Worm (Caenorhabditis elegans): ENCODE data around the gene sri-28.

ce11 chrII:3008400-3008799, 40.1 kb upstream of the sri-28 start, which contains the start of gene sdz-5:
- TF ChIP-seq nhr-23 (tag; optimal IDR thresholded peaks at IDR 0.05), result no peak
- no peak for TF ChIP-seq ztf-4 (tag; optimal IDR thresholded peaks at IDR 0.05)
- TF ChIP-seq fkh-2 (tag; optimal IDR thresholded peaks at IDR 0.05), result no peak
- no peak for TF ChIP-seq ztf-11 (tag; optimal IDR thresholded peaks at IDR 0.05)
- no peak for TF ChIP-seq elt-2 (tag; optimal IDR thresholded peaks at IDR 0.05)
- no peak for TF ChIP-seq lin-15B (tag; optimal IDR thresholded peaks at IDR 0.05)
- no peak for TF ChIP-seq nfya-1 (tag; optimal IDR thresholded peaks at IDR 0.05; ENCODE audit: insufficient read depth)
- TF ChIP-seq ZK546.5 (tag; optimal IDR thresholded peaks at IDR 0.05), result no peak
- TF ChIP-seq nhr-11 (tag; optimal IDR thresholded peaks at IDR 0.05), result no peak
- TF ChIP-seq mml-1 (tag; optimal IDR thresholded peaks at IDR 0.05), result no peak
- no peak for TF ChIP-seq ama-1 (optimal IDR thresholded peaks at IDR 0.05)
- no peak for TF ChIP-seq ceh-82 (tag; optimal IDR thresholded peaks at IDR 0.05)
- TF ChIP-seq daf-12 (tag; optimal IDR thresholded peaks at IDR 0.05), result no peak
